Worm (Caenorhabditis elegans): ENCODE data around the gene C23F12.3.

Gene C23F12.3

DNA sequence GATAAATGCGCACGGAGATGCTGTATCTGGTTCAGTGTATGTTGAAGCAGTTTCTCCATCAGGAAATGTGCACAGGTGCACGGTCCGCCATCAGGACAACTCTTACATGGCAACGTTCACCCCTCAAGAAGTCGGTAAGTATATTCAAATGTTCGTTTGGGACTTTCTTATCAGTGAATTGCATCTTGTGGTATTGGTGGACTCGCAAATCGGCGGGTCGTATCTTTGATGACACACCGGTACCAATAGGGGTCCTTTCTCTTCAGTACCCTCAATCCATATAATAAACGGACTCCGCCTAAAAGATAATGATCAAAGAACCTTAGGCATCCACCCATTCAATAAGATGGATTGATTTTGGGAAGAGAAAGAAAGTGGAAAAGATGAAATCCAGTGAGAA lies 14.5 kb downstream of the C23F12.3 start:
- no peak for TF ChIP-seq ztf-26 (tag; optimal IDR thresholded peaks at IDR 0.05)
- no peak for TF ChIP-seq nhr-120 (GFP tag; IDR thresholded peaks at IDR 0.05)
- no peak for TF ChIP-seq hmg-1.2 (GFP tag; IDR thresholded peaks at IDR 0.05)
- TF ChIP-seq lsl-1 (GFP tag; optimal IDR thresholded peaks at IDR 0.05): no peak
- no peak for TF ChIP-seq K12H6.12 (tag; optimal IDR thresholded peaks at IDR 0.05)
- TF ChIP-seq T07F8.4 (tag; optimal IDR thresholded peaks at IDR 0.05): no peak

DNA sequence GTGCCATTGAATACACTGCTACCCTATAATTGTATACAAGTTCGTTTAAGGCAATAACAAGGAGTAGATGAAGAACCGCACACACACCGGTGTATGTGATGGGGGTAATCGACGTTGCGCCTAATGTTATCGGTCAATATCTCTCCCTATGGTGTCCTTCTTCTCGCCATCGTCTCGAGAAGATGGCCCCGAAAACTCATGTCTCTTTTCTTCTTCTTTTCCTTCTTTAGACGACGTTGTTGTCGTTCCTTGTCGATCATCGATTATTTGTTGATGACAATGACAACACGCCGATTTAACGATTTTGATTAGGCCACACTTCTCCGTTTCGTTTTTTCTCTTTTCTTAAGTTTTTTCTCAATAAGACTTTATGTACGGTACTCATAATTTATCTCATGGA lies 17.7 kb downstream of the C23F12.3 start:
- TF ChIP-seq zim-3 (tag; optimal IDR thresholded peaks at IDR 0.05): no peak
- no peak for TF ChIP-seq efl-1 (GFP tag; optimal IDR thresholded peaks at IDR 0.05)
- no peak for TF ChIP-seq mes-4 (tag; optimal IDR thresholded peaks at IDR 0.05)
- TF ChIP-seq ama-1 (optimal IDR thresholded peaks at IDR 0.05): no peak
- TF ChIP-seq ama-1 (GFP tag; optimal IDR thresholded peaks at IDR 0.05): no peak
- TF ChIP-seq nhr-27 (tag; optimal IDR thresholded peaks at IDR 0.05): no peak
- no peak for TF ChIP-seq hrde-1 (tag; optimal IDR thresholded peaks at IDR 0.05; ENCODE audit: borderline replicate concordance)
- TF ChIP-seq tbx-9 (tag; optimal IDR thresholded peaks at IDR 0.05; ENCODE audit: borderline replicate concordance): no peak
- no peak for TF ChIP-seq ceh-79 (tag; optimal IDR thresholded peaks at IDR 0.05)
- TF ChIP-seq chd-7 (tag; optimal IDR thresholded peaks at IDR 0.05): no peak
- no peak for TF ChIP-seq zfh-2 (GFP tag; conservative IDR thresholded peaks at IDR 0.05)
- no peak for TF ChIP-seq repo-1 (tag; optimal IDR thresholded peaks at IDR 0.05)
- TF ChIP-seq T07F8.4 (tag; optimal IDR thresholded peaks at IDR 0.05): no peak
- TF ChIP-seq Y53F4B.3 (GFP tag; IDR thresholded peaks at IDR 0.05): no peak
- TF ChIP-seq snpc-1.1 (tag; optimal IDR thresholded peaks at IDR 0.05; ENCODE audit: insufficient read depth): no peak
- no peak for TF ChIP-seq ceh-40 (GFP tag; IDR thresholded peaks at IDR 0.05)
- TF ChIP-seq F10E7.11 (tag; optimal IDR thresholded peaks at IDR 0.05): no peak

DNA sequence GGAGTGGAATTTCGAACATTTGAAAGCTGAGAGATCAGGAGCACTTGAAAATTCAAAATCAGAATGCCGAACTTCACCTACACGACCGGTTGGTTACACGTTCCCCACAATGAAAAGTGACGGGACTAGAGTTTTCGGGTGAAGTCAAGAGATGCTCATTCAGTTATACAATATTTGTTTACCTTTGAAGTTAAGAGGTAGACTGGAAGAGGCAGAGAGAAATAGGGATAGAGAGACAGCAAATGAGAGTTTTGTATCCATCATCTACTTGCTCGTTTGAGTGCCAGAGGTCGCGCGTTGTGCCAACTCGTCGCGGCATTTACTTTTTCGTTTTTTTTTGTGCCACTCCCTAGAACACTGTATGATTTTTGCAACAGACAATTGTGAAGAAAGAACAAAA lies 19.3 kb downstream of the C23F12.3 start:
- TF ChIP-seq dpff-1 (tag; optimal IDR thresholded peaks at IDR 0.05) (no peak), F52B5.7 (tag; optimal IDR thresholded peaks at IDR 0.05) (no peak), lin-40 (tag; optimal IDR thresholded peaks at IDR 0.05) (no peak), ceh-100 (GFP tag; IDR thresholded peaks at IDR 0.05) (no peak), nhr-80 (tag; optimal IDR thresholded peaks at IDR 0.05) (no peak), dox-1 (GFP tag; IDR thresholded peaks at IDR 0.05) (no peak), Y67H2A.10 (GFP tag; conservative IDR thresholded peaks at IDR 0.05) (no peak), ekl-4 (GFP tag; IDR thresholded peaks at IDR 0.05) (no peak), lag-1 (GFP tag; IDR thresholded peaks at IDR 0.05) (no peak), sptf-2 (GFP tag; optimal IDR thresholded peaks at IDR 0.05) (no peak), ztf-6 (GFP tag; IDR thresholded peaks at IDR 0.05) (no peak), akir-1 (GFP tag; optimal IDR thresholded peaks at IDR 0.05) (no peak), snpc-4 (GFP tag; optimal IDR thresholded peaks at IDR 0.05) (no peak), snpc-4 (tag; optimal IDR thresholded peaks at IDR 0.05) (no peak), lin-26 (GFP tag; IDR thresholded peaks at IDR 0.05) (no peak), madf-6 (GFP tag; IDR thresholded peaks at IDR 0.05) (no peak), rpc-1 (optimal IDR thresholded peaks at IDR 0.05) (no peak), rpc-1 (tag; optimal IDR thresholded peaks at IDR 0.05) (no peak), rcor-1 (GFP tag; IDR thresholded peaks at IDR 0.05) (no peak), tbx-9 (tag; optimal IDR thresholded peaks at IDR 0.05; ENCODE audit: borderline replicate concordance) (no peak), pha-4 (tag; optimal IDR thresholded peaks at IDR 0.05) (no peak), nhr-27 (tag; optimal IDR thresholded peaks at IDR 0.05) (no peak)

Measured in whole organism, young adult.